Fruit fly (Drosophila melanogaster) whole organism, prepupa: ENCODE results near the gene CG31793.

Source experiments
- CG10669 ChIP-seq: fragments of 200-800 bp; sonication (Bioruptor generic); optimal IDR thresholded peaks from 3 replicates; lab custom pipeline; 2018; ENCODE audit warnings: missing biosample characterization, mild to moderate bottlenecking, missing genetic modification characterization, moderate library complexity
- CG9139 ChIP-seq: fragments of 200-800 bp; sonication (Bioruptor generic); optimal IDR thresholded peaks from 3 replicates; lab custom pipeline; 2017; ENCODE audit warnings: missing biosample characterization, mild to moderate bottlenecking, missing genetic modification characterization
- Eip93F ChIP-seq: fragments of 200-800 bp; sonication (Bioruptor generic); optimal IDR thresholded peaks from 2 replicates; lab custom pipeline; 2016; ENCODE audit warnings: missing biosample characterization, mild to moderate bottlenecking, missing genetic modification characterization
- Hr39 ChIP-seq: fragments of 200-800 bp; sonication (Bioruptor generic); optimal IDR thresholded peaks from 2 replicates; lab custom pipeline; 2016; ENCODE audit warnings: missing biosample characterization, missing genetic modification characterization
- Smox ChIP-seq: fragments of 200-800 bp; sonication (Bioruptor generic); optimal IDR thresholded peaks from 3 replicates; lab custom pipeline; 2016; ENCODE audit warnings: missing biosample characterization, missing genetic modification characterization
- Sox15 ChIP-seq: fragments of 200-800 bp; sonication (Bioruptor generic); optimal IDR thresholded peaks from 3 replicates; lab custom pipeline; 2016; ENCODE audit warnings: missing biosample characterization, missing genetic modification characterization

dm6 chr2L:19053860-19054515, 50.8 kb downstream of the CG31793 start, which contains the start of gene CG10492:
- TF ChIP-seq Sox15 = no peak
- TF ChIP-seq CG9139 = no peak
- TF ChIP-seq CG10669 (GFP tag; lab: Kevin White, UChicago) = no peak
- no peak for TF ChIP-seq Eip93F
- no peak for TF ChIP-seq Hr39 (GFP tag; lab: Kevin White, UChicago)
- TF ChIP-seq Smox (GFP tag; lab: Kevin White, UChicago) = no peak
